Fruit fly (Drosophila melanogaster): ENCODE measurements around the gene CG15370.

Gene CG15370

dm6 chrX:9243417-9243884 lies 18.2 kb downstream of the CG15370 start, which contains the start of the genes mxc and Larp7 (continued):
- TF ChIP-seq CG3163 (GFP tag; optimal IDR thresholded peaks at IDR 0.05), result peak; percentile 32
- TF ChIP-seq chn (GFP tag; optimal IDR thresholded peaks at IDR 0.05), result peak; percentile 49
- no peak for TF ChIP-seq Atf3 (GFP tag; optimal IDR thresholded peaks at IDR 0.05)
- TF ChIP-seq CG15269 (tag; optimal IDR thresholded peaks at IDR 0.05), result no peak
- peak; percentile 16 for TF ChIP-seq CG17802 (tag; optimal IDR thresholded peaks at IDR 0.05)
- no peak for TF ChIP-seq Deaf1 (tag; optimal IDR thresholded peaks at IDR 0.05)
- TF ChIP-seq CG16863 (GFP tag; optimal IDR thresholded peaks at IDR 0.05), result peak; percentile 33
- TF ChIP-seq CG14014 (GFP tag; IDR thresholded peaks at IDR 0.05), result peak; percentile 49; the same call in 1 of the 2 replicates
- peak; percentile 63 for TF ChIP-seq tin (GFP tag; optimal IDR thresholded peaks at IDR 0.05)
- TF ChIP-seq CG17912 (GFP tag; optimal IDR thresholded peaks at IDR 0.05), result peak; percentile 4
- TF ChIP-seq CG8924 (tag; optimal IDR thresholded peaks at IDR 0.05), result peak; percentile 53
- peak; percentile 84 for TF ChIP-seq hkb (optimal IDR thresholded peaks at IDR 0.05)
- no peak; the same call in 1 of the 2 replicates for TF ChIP-seq hkb (GFP tag; IDR thresholded peaks at IDR 0.05)
- no peak for TF ChIP-seq Kr (GFP tag; optimal IDR thresholded peaks at IDR 0.05)
- TF ChIP-seq Dp (GFP tag; optimal IDR thresholded peaks at IDR 0.05), result peak; percentile 68
- no peak for TF ChIP-seq ato (GFP tag; IDR thresholded peaks at IDR 0.05; ENCODE audit: partially characterized antibody)
- TF ChIP-seq danr (GFP tag; IDR thresholded peaks at IDR 0.05), result peak; percentile 35; the same call in 1 of the 2 replicates
- TF ChIP-seq Abd-B (GFP tag; optimal IDR thresholded peaks at IDR 0.05), result peak; percentile 66
- TF ChIP-seq HmgD (GFP tag; optimal IDR thresholded peaks at IDR 0.05), result peak; percentile 51
- peak; percentile 66 for TF ChIP-seq Hsf (GFP tag; optimal IDR thresholded peaks at IDR 0.05)
- TF ChIP-seq ci (GFP tag; IDR thresholded peaks at IDR 0.05), result 0 out of 3 replicates have a peak, but pooled peaks have one; percentile 51
- TF ChIP-seq CG9932 (GFP tag; IDR thresholded peaks at IDR 0.05), result peak; percentile 80
- peak; percentile 60 for TF ChIP-seq stwl (tag; optimal IDR thresholded peaks at IDR 0.05)
- TF ChIP-seq CG7372 (GFP tag; IDR thresholded peaks at IDR 0.05), result peak; percentile 46; the same call in 1 of the 2 replicates
- TF ChIP-seq Six4 (GFP tag; optimal IDR thresholded peaks at IDR 0.05), result peak; percentile 42
- TF ChIP-seq Adf1 (GFP tag; IDR thresholded peaks at IDR 0.05), result 0 out of 2 replicates have a peak, but pooled peaks have one; percentile 26
- TF ChIP-seq slp2 (GFP tag; optimal IDR thresholded peaks at IDR 0.05), result peak; percentile 57
- peak; percentile 11 for TF ChIP-seq CG3995 (GFP tag; optimal IDR thresholded peaks at IDR 0.05)
- TF ChIP-seq nau (GFP tag; optimal IDR thresholded peaks at IDR 0.05), result no peak
- no peak for TF ChIP-seq CG30431 (GFP tag; optimal IDR thresholded peaks at IDR 0.05)
- peak; percentile 82 for TF ChIP-seq CG2120 (GFP tag; optimal IDR thresholded peaks at IDR 0.05)
- TF ChIP-seq slbo (GFP tag; IDR thresholded peaks at IDR 0.05), result peak; percentile 72
- peak; percentile 79 for TF ChIP-seq CoRest (tag; optimal IDR thresholded peaks at IDR 0.05)
- TF ChIP-seq Camta (GFP tag; optimal IDR thresholded peaks at IDR 0.05), result peak; percentile 11
- no peak for TF ChIP-seq CG31441 (GFP tag; IDR thresholded peaks at IDR 0.05)
- TF ChIP-seq CG6689 (GFP tag; IDR thresholded peaks at IDR 0.05), result peak; percentile 57; the same call in 1 of the 2 replicates
- TF ChIP-seq CG6175 (GFP tag; IDR thresholded peaks at IDR 0.05), result no peak
- TF ChIP-seq Elba2 (GFP tag; optimal IDR thresholded peaks at IDR 0.05), result peak; percentile 82
- peak; percentile 27 for TF ChIP-seq CG17385 (GFP tag; optimal IDR thresholded peaks at IDR 0.05)
- TF ChIP-seq da (GFP tag; optimal IDR thresholded peaks at IDR 0.05), result peak; percentile 70
- peak; percentile 64 for TF ChIP-seq CG2712 (tag; optimal IDR thresholded peaks at IDR 0.05)
- TF ChIP-seq bsh (GFP tag; optimal IDR thresholded peaks at IDR 0.05), result peak in 1 of 2 experiments; percentile 36
- peak; percentile 96 for TF ChIP-seq Ets65A (GFP tag)
- TF ChIP-seq CG15479 (GFP tag; optimal IDR thresholded peaks at IDR 0.05), result no peak
- TF ChIP-seq shn (GFP tag; optimal IDR thresholded peaks at IDR 0.05), result peak; percentile 63
- peak; percentile 53 for TF ChIP-seq Bteb2 (GFP tag; optimal IDR thresholded peaks at IDR 0.05)
- TF ChIP-seq pnt (GFP tag; optimal IDR thresholded peaks at IDR 0.05), result peak; percentile 67
- TF ChIP-seq CG1529 (GFP tag; optimal IDR thresholded peaks at IDR 0.05), result no peak
- peak; percentile 55 for TF ChIP-seq fd3F (GFP tag; optimal IDR thresholded peaks at IDR 0.05)
- TF ChIP-seq CG32532 (GFP tag; IDR thresholded peaks at IDR 0.05), result peak; percentile 64; the same call in 1 of the 2 replicates
- TF ChIP-seq CG33557 (GFP tag; optimal IDR thresholded peaks at IDR 0.05), result peak; percentile 58
